Fruit fly (Drosophila melanogaster): Measurements from ENCODE around the gene sloth2.

dm6 chrX:6993753-6994152, 17.4 kb upstream of the sloth2 start:
- TF ChIP-seq Sox102F (GFP tag; optimal IDR thresholded peaks at IDR 0.05), result peak; percentile 73
- no peak for TF ChIP-seq Ets96B (tag; optimal IDR thresholded peaks at IDR 0.05)
- TF ChIP-seq dac (GFP tag; optimal IDR thresholded peaks at IDR 0.05), result no peak
- TF ChIP-seq CG3919 (GFP tag; optimal IDR thresholded peaks at IDR 0.05), result peak; percentile 58
- peak; percentile 88 for TF ChIP-seq Hr39 (GFP tag; optimal IDR thresholded peaks at IDR 0.05)
- peak; percentile 86 for TF ChIP-seq cyc (GFP tag; optimal IDR thresholded peaks at IDR 0.05)
- TF ChIP-seq CG6854 (GFP tag; optimal IDR thresholded peaks at IDR 0.05), result peak; percentile 45
- peak; percentile 57 for TF ChIP-seq Blimp-1 (GFP tag; optimal IDR thresholded peaks at IDR 0.05)
- peak; percentile 40; the same call in 2 of the 3 replicates for TF ChIP-seq eg (GFP tag; IDR thresholded peaks at IDR 0.05)
- TF ChIP-seq CG15336 (GFP tag; IDR thresholded peaks at IDR 0.05), result 0 out of 2 replicates have a peak, but pooled peaks have one; percentile 25
